Fruit fly (Drosophila melanogaster): ENCODE measurements around the gene Mettl14.
A peak's percentile ranks its signal among the peaks of the same experiment; 100 is the strongest.

Gene Mettl14

DNA sequence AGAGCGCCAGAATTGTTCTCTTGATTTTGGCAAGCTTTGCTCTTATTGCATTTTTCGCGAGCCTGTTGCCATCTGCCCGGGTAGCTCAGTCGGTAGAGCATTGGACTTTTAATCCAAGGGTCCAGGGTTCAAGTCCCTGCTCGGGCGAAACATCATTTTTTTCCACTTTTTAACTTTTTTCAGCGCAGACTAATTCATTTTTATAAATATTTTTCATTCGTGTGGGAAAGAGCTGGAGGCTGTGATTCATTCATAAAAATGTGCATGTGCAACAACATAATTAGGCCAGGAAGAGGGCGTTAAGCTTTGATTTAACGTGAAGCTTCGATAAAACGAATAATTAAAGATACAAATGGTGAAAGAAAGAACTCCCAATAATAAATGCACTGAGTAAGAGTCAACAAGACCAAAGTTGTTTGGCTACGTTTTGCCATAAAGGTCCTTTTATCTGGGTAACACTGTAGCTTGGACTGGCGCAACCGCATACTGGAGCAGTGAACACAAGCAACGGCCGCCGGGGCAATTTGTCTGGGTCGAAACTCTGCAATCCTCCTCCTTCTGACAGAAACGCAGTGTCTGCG is 17.5 kb upstream of the Mettl14 start (continued):
- peak; percentile 27 for TF ChIP-seq lab (GFP tag; optimal IDR thresholded peaks at IDR 0.05)
- no peak for TF ChIP-seq prd (optimal IDR thresholded peaks at IDR 0.05)
- peak; percentile 41; the same call in 1 of the 3 replicates for TF ChIP-seq prd (GFP tag; IDR thresholded peaks at IDR 0.05)
- peak; percentile 15 for TF ChIP-seq nmo (GFP tag; optimal IDR thresholded peaks at IDR 0.05)
- TF ChIP-seq row (GFP tag; IDR thresholded peaks at IDR 0.05), result peak; percentile 49
- TF ChIP-seq CG4707 (GFP tag; optimal IDR thresholded peaks at IDR 0.05), result no peak
- TF ChIP-seq CG7839 (tag; optimal IDR thresholded peaks at IDR 0.05), result peak; percentile 43
- peak; percentile 8 for TF ChIP-seq Chrac-16 (GFP tag; optimal IDR thresholded peaks at IDR 0.05)
- TF ChIP-seq CG10274 (GFP tag; optimal IDR thresholded peaks at IDR 0.05), result no peak
- peak; percentile 21 for TF ChIP-seq ATbp (GFP tag; optimal IDR thresholded peaks at IDR 0.05)
- no peak for TF ChIP-seq salm (tag; optimal IDR thresholded peaks at IDR 0.05)
- TF ChIP-seq nom (GFP tag; optimal IDR thresholded peaks at IDR 0.05), result peak; percentile 92
- TF ChIP-seq danr (GFP tag; IDR thresholded peaks at IDR 0.05), result no peak
- TF ChIP-seq CG10209 (GFP tag; optimal IDR thresholded peaks at IDR 0.05), result no peak
- TF ChIP-seq tin (GFP tag; optimal IDR thresholded peaks at IDR 0.05), result peak; percentile 44
- no peak for TF ChIP-seq CG13287 (GFP tag; IDR thresholded peaks at IDR 0.05; ENCODE audit: partially characterized antibody)
- peak; percentile 88 for TF ChIP-seq Ets65A (GFP tag)
- 0 out of 3 replicates have a peak, but pooled peaks have one; percentile 13 for TF ChIP-seq CG11456 (GFP tag; IDR thresholded peaks at IDR 0.05)
- TF ChIP-seq CG3407 (GFP tag; optimal IDR thresholded peaks at IDR 0.05), result no peak
- no peak for TF ChIP-seq GATAe (GFP tag; conservative IDR thresholded peaks at IDR 0.05)
- TF ChIP-seq Blimp-1 (GFP tag; optimal IDR thresholded peaks at IDR 0.05), result peak; percentile 15
- peak; percentile 7 for TF ChIP-seq CG17829 (tag; optimal IDR thresholded peaks at IDR 0.05)
- TF ChIP-seq sens (GFP tag), result peak; percentile 88
- no peak for TF ChIP-seq toy (GFP tag; IDR thresholded peaks at IDR 0.05)
- peak; percentile 68 for TF ChIP-seq corto (GFP tag; optimal IDR thresholded peaks at IDR 0.05)
- TF ChIP-seq CG4424 (GFP tag; optimal IDR thresholded peaks at IDR 0.05), result peak; percentile 9
- 0 out of 3 replicates have a peak, but pooled peaks have one; percentile 45 for TF ChIP-seq dysf (GFP tag; IDR thresholded peaks at IDR 0.05)
- TF ChIP-seq grau (tag; optimal IDR thresholded peaks at IDR 0.05), result peak; percentile 76
- peak; percentile 77 for TF ChIP-seq Med (GFP tag)
- peak; percentile 39 for TF ChIP-seq CG10979 (tag; optimal IDR thresholded peaks at IDR 0.05)
- 0 out of 3 replicates have a peak, but pooled peaks have one; percentile 43 for TF ChIP-seq CG34422 (GFP tag; IDR thresholded peaks at IDR 0.05)
- TF ChIP-seq bigmax (GFP tag; optimal IDR thresholded peaks at IDR 0.05), result no peak
- TF ChIP-seq gem (tag; optimal IDR thresholded peaks at IDR 0.05), result peak; percentile 27
- TF ChIP-seq Xrp1 (GFP tag; IDR thresholded peaks at IDR 0.05), result peak; percentile 35; the same call in 1 of the 2 replicates
- TF ChIP-seq CG17385 (GFP tag; optimal IDR thresholded peaks at IDR 0.05), result peak; percentile 15
- TF ChIP-seq phol (tag; optimal IDR thresholded peaks at IDR 0.05), result peak; percentile 27
- TF ChIP-seq CG18262 (tag; optimal IDR thresholded peaks at IDR 0.05), result peak; percentile 26
- TF ChIP-seq D (optimal IDR thresholded peaks at IDR 0.05), result no peak
- peak; percentile 5 for TF ChIP-seq D (GFP tag; optimal IDR thresholded peaks at IDR 0.05)
- TF ChIP-seq Vsx1 (GFP tag; optimal IDR thresholded peaks at IDR 0.05), result no peak
- peak; percentile 23; the same call in 1 of the 2 replicates for TF ChIP-seq ara (GFP tag; IDR thresholded peaks at IDR 0.05)
- TF ChIP-seq CG11504 (tag; optimal IDR thresholded peaks at IDR 0.05), result peak; percentile 42
- TF ChIP-seq CG14050 (GFP tag; IDR thresholded peaks at IDR 0.05), result no peak
- TF ChIP-seq HLH54F (GFP tag; optimal IDR thresholded peaks at IDR 0.05), result no peak
- peak; percentile 66 for TF ChIP-seq lbe (GFP tag; optimal IDR thresholded peaks at IDR 0.05)
- TF ChIP-seq az2 (GFP tag; optimal IDR thresholded peaks at IDR 0.05), result peak; percentile 1
- peak; percentile 49; the same call in 1 of the 2 replicates for TF ChIP-seq amos (GFP tag; IDR thresholded peaks at IDR 0.05; ENCODE audit: partially characterized antibody)
- peak; percentile 0 for TF ChIP-seq CG8924 (tag; optimal IDR thresholded peaks at IDR 0.05)
- TF ChIP-seq CG17328 (GFP tag; IDR thresholded peaks at IDR 0.05), result peak; percentile 13; the same call in 1 of the 2 replicates
- 0 out of 2 replicates have a peak, but pooled peaks have one; percentile 28 for TF ChIP-seq ranshi (GFP tag; IDR thresholded peaks at IDR 0.05)
